Worm (Caenorhabditis elegans): Measurements from ENCODE around the gene nyn-1.

The nyn-1 gene

DNA sequence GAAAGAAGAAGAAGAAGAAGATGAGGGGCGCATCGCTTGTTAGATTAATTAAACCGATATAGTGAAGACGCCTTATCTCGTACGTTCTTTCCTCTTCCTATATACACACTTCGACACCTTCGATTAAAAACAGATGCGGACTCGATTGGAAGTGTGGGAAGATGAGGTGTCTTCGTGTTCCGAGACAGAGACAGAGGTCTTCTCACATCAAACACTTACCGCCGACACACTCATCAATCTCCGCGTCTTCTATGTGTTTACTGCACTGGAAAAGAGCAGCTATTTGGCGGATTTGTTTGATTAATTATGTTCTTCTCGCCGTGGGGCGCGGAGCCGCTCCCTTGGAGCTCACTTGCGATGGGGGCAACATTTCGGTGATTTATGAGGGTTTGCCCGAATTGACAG is 12.6 kb upstream of the nyn-1 start:
- TF ChIP-seq B0310.2 (tag; optimal IDR thresholded peaks at IDR 0.05) (no peak), sea-1 (GFP tag; conservative IDR thresholded peaks at IDR 0.05) (no peak), ama-1 (optimal IDR thresholded peaks at IDR 0.05) (no peak), tbx-37 (GFP tag; conservative IDR thresholded peaks at IDR 0.05) (no peak), pes-1 (GFP tag; IDR thresholded peaks at IDR 0.05) (no peak), F13C5.2 (tag; optimal IDR thresholded peaks at IDR 0.05) (no peak), hmbx-1 (tag; optimal IDR thresholded peaks at IDR 0.05) (no peak), ceh-13 (GFP tag; optimal IDR thresholded peaks at IDR 0.05) (no peak), hnd-1 (tag; optimal IDR thresholded peaks at IDR 0.05) (no peak), aly-1 (tag; optimal IDR thresholded peaks at IDR 0.05) (no peak)

DNA sequence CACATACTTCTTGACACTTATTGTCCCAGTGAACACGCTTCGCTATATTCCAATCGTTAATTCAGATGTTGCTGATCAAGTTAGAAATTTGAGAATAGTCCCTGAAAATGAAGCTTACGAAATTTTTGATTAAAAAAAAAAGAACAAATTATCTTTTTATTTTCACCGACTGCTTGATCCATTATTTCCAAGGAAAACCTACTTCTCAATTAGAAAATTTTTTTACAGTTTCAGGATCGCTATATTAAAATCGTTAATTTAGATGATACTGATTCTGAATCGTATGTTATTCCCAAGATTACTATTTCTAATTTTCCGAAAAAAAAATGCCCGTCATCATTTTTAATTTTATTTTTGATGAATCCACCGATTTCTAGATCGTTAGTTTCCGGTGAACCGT is 11.8 kb upstream of the nyn-1 start, which contains the start of gene T23G4.127:
Gene T23G4.127 (minus strand): TSS at position 101 of the 400 bp plus-strand sequence.
- TF ChIP-seq F13C5.2 (tag; optimal IDR thresholded peaks at IDR 0.05): no peak
- no peak for TF ChIP-seq aly-1 (tag; optimal IDR thresholded peaks at IDR 0.05)
- TF ChIP-seq tbx-11 (GFP tag; IDR thresholded peaks at IDR 0.05): no peak
- no peak for TF ChIP-seq tbx-37 (GFP tag; conservative IDR thresholded peaks at IDR 0.05)
- no peak for TF ChIP-seq ama-1 (optimal IDR thresholded peaks at IDR 0.05)
- TF ChIP-seq pes-1 (GFP tag; IDR thresholded peaks at IDR 0.05): no peak
- TF ChIP-seq ceh-13 (GFP tag; optimal IDR thresholded peaks at IDR 0.05): no peak
- no peak for TF ChIP-seq ceh-36 (tag; optimal IDR thresholded peaks at IDR 0.05)
- no peak for TF ChIP-seq scrt-1 (GFP tag; IDR thresholded peaks at IDR 0.05)
- no peak for TF ChIP-seq sea-1 (GFP tag; conservative IDR thresholded peaks at IDR 0.05)
- no peak for TF ChIP-seq flt-1 (GFP tag; IDR thresholded peaks at IDR 0.05)
- no peak for TF ChIP-seq B0310.2 (tag; optimal IDR thresholded peaks at IDR 0.05)
- no peak for TF ChIP-seq hmbx-1 (tag; optimal IDR thresholded peaks at IDR 0.05)
- TF ChIP-seq tra-4 (tag; optimal IDR thresholded peaks at IDR 0.05): no peak
- no peak for TF ChIP-seq ets-7 (tag; optimal IDR thresholded peaks at IDR 0.05)
- no peak for TF ChIP-seq hnd-1 (tag; optimal IDR thresholded peaks at IDR 0.05)
- no peak for TF ChIP-seq hmg-4 (GFP tag; optimal IDR thresholded peaks at IDR 0.05)

DNA sequence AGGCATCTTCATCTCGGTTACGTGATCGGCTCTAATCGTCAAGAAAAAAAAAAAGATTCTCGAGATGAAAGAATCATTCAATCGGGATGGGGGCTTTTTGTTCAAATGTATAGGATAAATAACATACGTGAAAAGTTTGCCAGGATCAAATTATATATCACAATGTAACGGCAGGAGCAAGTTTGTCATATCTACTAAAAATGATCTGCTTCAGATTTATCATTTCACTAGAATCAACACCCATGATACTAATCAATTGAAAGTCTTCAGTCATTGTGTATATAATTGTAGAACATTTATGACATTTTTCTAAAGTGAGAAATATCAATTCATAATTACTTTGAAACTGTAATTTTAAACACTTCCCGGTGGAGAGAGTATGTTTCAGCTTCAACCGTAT is 10.1 kb upstream of the nyn-1 start:
- no peak for TF ChIP-seq ama-1 (optimal IDR thresholded peaks at IDR 0.05)

- TF ChIP-seq tbx-37 (GFP tag; conservative IDR thresholded peaks at IDR 0.05): no peak
- no peak for TF ChIP-seq F13C5.2 (tag; optimal IDR thresholded peaks at IDR 0.05)
- TF ChIP-seq hmg-4 (GFP tag; optimal IDR thresholded peaks at IDR 0.05): no peak
- TF ChIP-seq pes-1 (GFP tag; IDR thresholded peaks at IDR 0.05): no peak
- no peak for TF ChIP-seq B0310.2 (tag; optimal IDR thresholded peaks at IDR 0.05)
Measured at ce11 chrIV:13695720-13696364, 9.0 kb upstream of the nyn-1 start.

DNA sequence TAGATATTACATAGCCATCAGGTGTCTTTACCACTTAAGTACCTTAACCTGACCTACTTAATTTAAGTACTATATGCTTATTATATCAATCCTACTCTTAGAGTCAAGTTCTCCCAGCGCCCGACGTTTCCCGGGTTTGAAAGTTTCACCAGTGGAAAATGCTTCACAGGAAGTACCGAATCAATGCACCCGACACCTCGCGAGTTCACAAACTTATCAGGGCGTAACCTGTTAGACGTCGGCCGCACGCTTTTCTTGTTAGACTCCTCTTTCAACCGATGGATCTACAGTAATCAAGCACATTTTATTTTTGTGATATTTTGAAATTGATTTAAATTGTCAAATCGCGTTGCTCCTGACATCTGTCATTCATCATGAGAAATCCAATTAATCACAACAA is 8.5 kb upstream of the nyn-1 start:
- TF ChIP-seq F13C5.2 (tag; optimal IDR thresholded peaks at IDR 0.05): no peak
- no peak for TF ChIP-seq hmbx-1 (tag; optimal IDR thresholded peaks at IDR 0.05)
- no peak for TF ChIP-seq ets-7 (tag; optimal IDR thresholded peaks at IDR 0.05)
- TF ChIP-seq hmg-4 (GFP tag; optimal IDR thresholded peaks at IDR 0.05): no peak
- no peak for TF ChIP-seq scrt-1 (GFP tag; IDR thresholded peaks at IDR 0.05)

DNA sequence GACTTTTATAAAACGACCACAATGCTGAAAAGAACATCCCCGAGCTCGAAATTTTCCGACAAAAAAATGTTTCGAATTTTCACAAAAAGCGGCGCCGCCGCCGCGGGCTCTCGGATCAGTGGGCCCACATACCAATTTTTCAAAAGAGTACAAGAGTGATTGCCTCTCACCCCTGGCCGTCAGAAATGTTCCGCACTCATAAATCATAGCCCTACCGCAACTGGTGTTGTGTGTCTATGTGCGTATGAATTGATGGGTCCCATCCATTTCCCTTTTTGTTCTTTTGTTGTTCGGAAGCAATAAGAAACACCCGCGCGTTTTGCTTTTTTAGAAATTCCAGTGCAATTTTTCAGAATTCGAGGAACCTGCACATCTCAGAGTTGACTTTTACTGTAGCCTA is 7.8 kb upstream of the nyn-1 start:
- TF ChIP-seq flt-1 (GFP tag; IDR thresholded peaks at IDR 0.05) (no peak), sea-1 (GFP tag; conservative IDR thresholded peaks at IDR 0.05) (no peak), hmg-4 (GFP tag; optimal IDR thresholded peaks at IDR 0.05) (no peak), hnd-1 (tag; optimal IDR thresholded peaks at IDR 0.05) (no peak), pes-1 (GFP tag; IDR thresholded peaks at IDR 0.05) (no peak), tra-4 (tag; optimal IDR thresholded peaks at IDR 0.05) (no peak), B0310.2 (tag; optimal IDR thresholded peaks at IDR 0.05) (no peak)

ce11 chrIV:13693976-13694375 is 7.2 kb upstream of the nyn-1 start:
- TF ChIP-seq B0310.2 (tag; optimal IDR thresholded peaks at IDR 0.05) (no peak), ceh-13 (GFP tag; optimal IDR thresholded peaks at IDR 0.05) (no peak), pes-1 (GFP tag; IDR thresholded peaks at IDR 0.05) (no peak), aly-1 (tag; optimal IDR thresholded peaks at IDR 0.05) (no peak)

ce11 chrIV:13692522-13692921 is 5.7 kb upstream of the nyn-1 start:
- no peak for TF ChIP-seq aly-1 (tag; optimal IDR thresholded peaks at IDR 0.05)
- no peak for TF ChIP-seq hnd-1 (tag; optimal IDR thresholded peaks at IDR 0.05)
- TF ChIP-seq tra-4 (tag; optimal IDR thresholded peaks at IDR 0.05): no peak
- TF ChIP-seq ets-7 (tag; optimal IDR thresholded peaks at IDR 0.05): no peak
- TF ChIP-seq pes-1 (GFP tag; IDR thresholded peaks at IDR 0.05): no peak
- TF ChIP-seq scrt-1 (GFP tag; IDR thresholded peaks at IDR 0.05): no peak
- TF ChIP-seq hmg-4 (GFP tag; optimal IDR thresholded peaks at IDR 0.05): no peak
- TF ChIP-seq ama-1 (optimal IDR thresholded peaks at IDR 0.05): no peak

DNA sequence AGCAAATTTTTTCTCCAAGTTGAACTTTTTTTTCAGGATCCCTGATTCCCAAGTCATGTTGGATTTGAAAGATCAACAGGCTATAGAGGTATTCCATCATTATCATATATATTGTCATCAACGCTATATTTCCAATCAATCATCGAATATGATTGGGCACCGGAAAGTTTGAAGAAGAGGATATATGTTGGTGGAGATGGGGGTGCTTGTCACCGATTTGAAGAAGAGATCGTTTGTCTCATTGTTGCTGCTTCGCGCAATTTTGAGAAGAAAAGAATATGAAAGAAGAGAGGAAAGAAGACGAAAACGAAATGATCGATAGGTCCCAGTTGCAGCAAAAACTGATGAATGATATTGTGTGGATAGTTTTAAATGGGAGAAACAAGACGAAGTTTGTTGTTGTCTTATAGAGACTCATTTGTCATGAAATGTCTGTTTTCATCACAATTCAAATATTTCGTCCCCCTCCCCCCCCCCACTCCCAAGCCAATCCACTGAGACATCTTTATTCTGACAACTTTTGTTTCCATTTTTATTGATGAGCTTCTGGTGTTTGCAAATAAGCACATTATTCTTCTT is 2.6 kb upstream of the nyn-1 start, which contains the start of gene T23G4.2:
Gene T23G4.2 (minus strand): TSS at position 255 of the 579 bp plus-strand sequence.
- TF ChIP-seq flt-1 (GFP tag; IDR thresholded peaks at IDR 0.05): no peak
- no peak for TF ChIP-seq aly-1 (tag; optimal IDR thresholded peaks at IDR 0.05)
- TF ChIP-seq ets-7 (tag; optimal IDR thresholded peaks at IDR 0.05): no peak
